Worm (Caenorhabditis elegans) whole organism, L3 larva: ENCODE results near the gene mpk-1.

ENCODE experiments used
- R02D3.7 ChIP-seq: fragments of 150-350 bp; optimal IDR thresholded peaks from 2 replicates; lab custom pipeline; 2014; ENCODE audit warnings: missing biosample characterization, missing genetic modification characterization
- ZK546.5 ChIP-seq: sonication (generic microtip); optimal IDR thresholded peaks from 2 replicates; lab custom pipeline; 2017; ENCODE audit warnings: missing biosample characterization, missing genetic modification characterization
- aly-2 ChIP-seq: fragments of 150-350 bp; optimal IDR thresholded peaks from 2 replicates; lab custom pipeline; 2014; ENCODE audit warnings: missing biosample characterization, missing genetic modification characterization
- ceh-16 ChIP-seq: sonication (generic microtip); optimal IDR thresholded peaks from 2 replicates; lab custom pipeline; 2017; ENCODE audit warnings: missing biosample characterization, missing genetic modification characterization
- ceh-28 ChIP-seq: fragments of 150-350 bp; optimal IDR thresholded peaks from 2 replicates; lab custom pipeline; 2014; ENCODE audit warnings: missing biosample characterization, missing genetic modification reagents, missing genetic modification characterization
- ceh-82 ChIP-seq: fragments of 150-350 bp; optimal IDR thresholded peaks from 2 replicates; lab custom pipeline; 2014; ENCODE audit warnings: missing biosample characterization, missing genetic modification characterization
- ceh-9 ChIP-seq: sonication (generic microtip); optimal IDR thresholded peaks from 2 replicates; lab custom pipeline; 2018; ENCODE audit warnings: missing biosample characterization, missing genetic modification characterization
- daf-12 ChIP-seq: fragments of 150-350 bp; optimal IDR thresholded peaks from 2 replicates; lab custom pipeline; 2014; ENCODE audit warnings: missing biosample characterization, missing genetic modification reagents, missing genetic modification characterization
- egl-27 ChIP-seq: sonication (generic microtip); optimal IDR thresholded peaks from 4 replicates; lab custom pipeline; 2017; ENCODE audit warnings: missing biosample characterization, missing genetic modification reagents, missing genetic modification characterization
- egl-5 ChIP-seq: fragments of 150-350 bp; optimal IDR thresholded peaks from 2 replicates; lab custom pipeline; 2017; ENCODE audit warnings: missing biosample characterization, missing genetic modification reagents, missing genetic modification characterization, inconsistent platforms
- elt-1 ChIP-seq: fragments of 150-350 bp; optimal IDR thresholded peaks from 2 replicates; lab custom pipeline; 2014; ENCODE audit warnings: missing biosample characterization, missing genetic modification characterization
- elt-2 ChIP-seq: sonication (generic microtip); optimal IDR thresholded peaks from 2 replicates; lab custom pipeline; 2016; ENCODE audit warnings: missing genetic modification reagents, mild to moderate bottlenecking, missing genetic modification characterization, missing compliant biosample characterization
- elt-3 ChIP-seq, 3 experiments: fragments of 150-350 bp in 1 of 3; sonication (generic microtip) in 2 of 3; optimal IDR thresholded peaks; 2 replicates in 2 of 3; 4 replicates in 1 of 3; lab custom pipeline; 2014 to 2017; ENCODE audit warnings: missing biosample characterization in 3 of 3, missing genetic modification characterization in 3 of 3
- fkh-2 ChIP-seq: fragments of 150-350 bp; optimal IDR thresholded peaks from 2 replicates; lab custom pipeline; 2014; ENCODE audit warnings: missing biosample characterization, missing genetic modification reagents, missing genetic modification characterization
- fos-1 ChIP-seq: fragments of 150-350 bp; optimal IDR thresholded peaks from 2 replicates; lab custom pipeline; 2014; ENCODE audit warnings: missing biosample characterization, missing genetic modification characterization
- hmg-11 ChIP-seq: sonication (generic microtip); optimal IDR thresholded peaks from 2 replicates; lab custom pipeline; 2016; ENCODE audit warnings: missing genetic modification characterization, missing compliant biosample characterization
- jun-1 ChIP-seq: fragments of 150-350 bp; optimal IDR thresholded peaks from 2 replicates; lab custom pipeline; 2014; ENCODE audit warnings: missing biosample characterization, missing genetic modification reagents, missing genetic modification characterization
- lin-15B ChIP-seq: fragments of 150-350 bp; optimal IDR thresholded peaks from 2 replicates; lab custom pipeline; 2014; ENCODE audit warnings: missing biosample characterization, missing genetic modification characterization
- lin-39 ChIP-seq: fragments of 150-350 bp; optimal IDR thresholded peaks from 2 replicates; lab custom pipeline; 2018; ENCODE audit warnings: missing biosample characterization, missing genetic modification reagents, missing genetic modification characterization
- lsy-12 ChIP-seq: sonication (generic microtip); optimal IDR thresholded peaks from 2 replicates; lab custom pipeline; 2016; ENCODE audit warnings: mild to moderate bottlenecking, missing genetic modification characterization, missing compliant biosample characterization
- mdl-1 ChIP-seq: fragments of 150-350 bp; optimal IDR thresholded peaks from 2 replicates; lab custom pipeline; 2014; ENCODE audit warnings: missing biosample characterization, missing genetic modification characterization
- mml-1 ChIP-seq: fragments of 150-350 bp; sonication (generic microtip); optimal IDR thresholded peaks from 3 replicates; lab custom pipeline; 2014; ENCODE audit warnings: missing biosample characterization, missing genetic modification characterization
- nfya-1 ChIP-seq: sonication (generic microtip); optimal IDR thresholded peaks from 2 replicates; lab custom pipeline; 2017; ENCODE audit warnings: missing genetic modification characterization, mild to moderate bottlenecking, missing compliant biosample characterization, antibody characterized with exemption, moderate library complexity; ENCODE audit not compliant: insufficient read depth
- nhr-11 ChIP-seq: fragments of 150-350 bp; optimal IDR thresholded peaks from 2 replicates; lab custom pipeline; 2014; ENCODE audit warnings: missing biosample characterization, missing genetic modification characterization
- nhr-23 ChIP-seq: fragments of 150-350 bp; optimal IDR thresholded peaks from 2 replicates; lab custom pipeline; 2014; ENCODE audit warnings: missing biosample characterization, missing genetic modification reagents, missing genetic modification characterization
- nhr-25 ChIP-seq: sonication (generic microtip); optimal IDR thresholded peaks from 2 replicates; lab custom pipeline; 2017; ENCODE audit warnings: missing biosample characterization, missing genetic modification characterization
- nhr-43 ChIP-seq: sonication (generic microtip); optimal IDR thresholded peaks from 2 replicates; lab custom pipeline; 2016; ENCODE audit warnings: mild to moderate bottlenecking, missing genetic modification characterization, missing compliant biosample characterization; ENCODE audit not compliant: poor library complexity, severe bottlenecking
- nhr-76 ChIP-seq: fragments of 150-350 bp; sonication (generic microtip); optimal IDR thresholded peaks from 5 replicates; lab custom pipeline; 2014; ENCODE audit warnings: missing biosample characterization, missing genetic modification characterization
- nhr-77 ChIP-seq: fragments of 150-350 bp; optimal IDR thresholded peaks from 2 replicates; lab custom pipeline; 2014; ENCODE audit warnings: missing biosample characterization, missing genetic modification characterization
- pha-4 ChIP-seq: fragments of 150-350 bp; optimal IDR thresholded peaks from 2 replicates; lab custom pipeline; 2014; ENCODE audit warnings: missing biosample characterization, missing genetic modification reagents, missing genetic modification characterization
- pqm-1 ChIP-seq: fragments of 150-350 bp; optimal IDR thresholded peaks from 2 replicates; lab custom pipeline; 2017; ENCODE audit warnings: missing biosample characterization, missing genetic modification characterization, inconsistent platforms
- sea-2 ChIP-seq: fragments of 150-350 bp; sonication (generic microtip); optimal IDR thresholded peaks from 4 replicates; lab custom pipeline; 2014; ENCODE audit warnings: missing biosample characterization, missing genetic modification reagents, missing genetic modification characterization
- skn-1 ChIP-seq: fragments of 150-350 bp; optimal IDR thresholded peaks from 2 replicates; lab custom pipeline; 2014; ENCODE audit warnings: missing biosample characterization, missing genetic modification characterization
- snpc-4 ChIP-seq: fragments of 150-350 bp; optimal IDR thresholded peaks from 2 replicates; lab custom pipeline; 2014; ENCODE audit warnings: missing biosample characterization, missing genetic modification characterization
- tbx-2 ChIP-seq: sonication (generic microtip); optimal IDR thresholded peaks from 2 replicates; lab custom pipeline; 2016; ENCODE audit warnings: mild to moderate bottlenecking, missing genetic modification characterization, missing compliant biosample characterization
- unc-39 ChIP-seq: sonication (generic microtip); optimal IDR thresholded peaks from 4 replicates; lab custom pipeline; 2017; ENCODE audit warnings: missing biosample characterization, missing genetic modification characterization
- unc-62 ChIP-seq: fragments of 150-350 bp; sonication (generic microtip); optimal IDR thresholded peaks from 4 replicates; lab custom pipeline; 2014; ENCODE audit warnings: missing biosample characterization, missing genetic modification reagents, missing genetic modification characterization
- zag-1 ChIP-seq: fragments of 150-350 bp; optimal IDR thresholded peaks from 2 replicates; lab custom pipeline; 2014; ENCODE audit warnings: missing biosample characterization, missing genetic modification characterization
- ztf-11 ChIP-seq: fragments of 150-350 bp; optimal IDR thresholded peaks from 2 replicates; lab custom pipeline; 2014; ENCODE audit warnings: missing biosample characterization, missing genetic modification characterization
- ztf-4 ChIP-seq: fragments of 150-350 bp; optimal IDR thresholded peaks from 2 replicates; lab custom pipeline; 2014; ENCODE audit warnings: missing biosample characterization, missing genetic modification characterization

The mpk-1 gene

DNA sequence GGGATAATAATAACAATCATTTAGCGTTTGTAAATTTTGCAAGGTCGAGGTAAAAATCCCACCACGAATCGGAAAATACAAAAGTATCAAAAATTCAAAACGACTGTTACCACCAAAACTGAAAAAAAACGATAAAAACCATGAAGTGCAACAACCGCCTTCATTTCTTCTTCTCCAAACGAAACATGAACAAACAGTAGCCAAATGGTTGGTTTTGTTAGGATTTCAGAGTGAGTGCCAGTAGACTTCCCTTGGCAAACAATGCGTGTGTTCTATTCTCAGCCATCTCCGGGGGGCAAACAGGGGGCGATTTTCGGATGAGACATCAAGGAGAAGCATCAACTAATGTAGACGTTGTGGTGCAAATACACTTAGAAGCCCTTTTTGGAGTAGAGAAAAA is 3.2 kb downstream of the mpk-1 start:
- TF ChIP-seq hmg-11 (tag; lab: Kevin White, UChicago) (peak; percentile 5), mml-1 (tag; lab: Kevin White, UChicago) (no peak)

DNA sequence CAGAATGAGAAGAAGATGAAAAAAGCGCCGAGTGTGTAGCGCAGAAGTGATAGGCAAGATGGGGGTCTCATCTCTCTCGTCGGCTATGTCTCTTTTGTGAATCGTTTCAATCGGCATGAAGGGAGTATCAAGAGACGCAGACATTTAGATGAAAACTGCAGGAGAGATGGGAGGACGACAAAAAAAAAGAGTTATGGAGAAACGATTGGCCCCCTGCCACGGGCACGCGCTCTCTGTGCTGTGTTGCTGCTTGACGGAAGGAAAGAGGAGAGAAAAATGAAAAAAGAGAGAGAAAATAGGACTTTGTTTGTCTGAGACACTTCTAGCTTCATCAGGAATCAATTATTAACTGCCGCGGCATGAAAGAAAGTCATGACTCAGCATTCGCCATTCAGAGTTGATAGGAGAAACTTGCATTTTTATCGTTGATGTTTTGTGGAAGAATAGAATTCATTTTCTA is 4.2 kb downstream of the mpk-1 start:
- peak; percentile 26 for TF ChIP-seq nhr-23 (tag; lab: Kevin White, UChicago)
- TF ChIP-seq nhr-11: peak; percentile 88
- TF ChIP-seq nhr-77 (tag; lab: Kevin White, UChicago): no peak
- TF ChIP-seq ceh-28 (tag; lab: Kevin White, UChicago): peak; percentile 27
- TF ChIP-seq nfya-1: peak; percentile 95
- TF ChIP-seq fos-1 (tag; lab: Kevin White, UChicago): peak; percentile 45
- peak; percentile 76 for TF ChIP-seq egl-27 (tag; lab: Kevin White, UChicago)
- no peak for TF ChIP-seq ztf-4
- TF ChIP-seq fkh-2 (tag; lab: Kevin White, UChicago): peak; percentile 41
- no peak for TF ChIP-seq ztf-11 (tag; lab: Kevin White, UChicago)
- peak; percentile 62 for TF ChIP-seq pqm-1 (tag; lab: Kevin White, UChicago)
- peak; percentile 38 for TF ChIP-seq sea-2 (GFP tag; lab: Kevin White, UChicago)
- peak; percentile 2 for TF ChIP-seq lsy-12 (tag; lab: Kevin White, UChicago)
- peak; percentile 81 for TF ChIP-seq mdl-1
- TF ChIP-seq unc-39 (tag; lab: Kevin White, UChicago): peak; percentile 14
- TF ChIP-seq elt-1 (tag; lab: Kevin White, UChicago): peak; percentile 48
- peak; percentile 28 for TF ChIP-seq ceh-82 (tag; lab: Kevin White, UChicago)
- TF ChIP-seq lin-39 (tag; lab: Kevin White, UChicago): peak; percentile 95
- TF ChIP-seq jun-1: peak; percentile 93
- peak; percentile 11 for TF ChIP-seq snpc-4 (tag; lab: Kevin White, UChicago)
- TF ChIP-seq zag-1 (tag; lab: Kevin White, UChicago): peak; percentile 56
- TF ChIP-seq daf-12 (tag; lab: Kevin White, UChicago): no peak
- peak; percentile 86 for TF ChIP-seq elt-2
- peak; percentile 81 for TF ChIP-seq pha-4
- TF ChIP-seq nhr-76 (tag; lab: Kevin White, UChicago): no peak
- TF ChIP-seq nhr-43 (tag; lab: Kevin White, UChicago): peak; percentile 51
- peak; percentile 20 for TF ChIP-seq nhr-25 (tag; lab: Kevin White, UChicago)
- TF ChIP-seq ceh-16 (tag; lab: Kevin White, UChicago): no peak
- no peak for TF ChIP-seq elt-3 (tag; optimal IDR thresholded peaks at IDR 0.05; lab: Kevin White, UChicago)
- no peak for TF ChIP-seq ZK546.5 (tag; lab: Kevin White, UChicago)
- no peak for TF ChIP-seq ceh-9 (tag; lab: Kevin White, UChicago)
- peak; percentile 74 for TF ChIP-seq skn-1 (tag; lab: Kevin White, UChicago)
- no peak for TF ChIP-seq aly-2 (tag; lab: Kevin White, UChicago)
- TF ChIP-seq R02D3.7: peak; percentile 35
- TF ChIP-seq egl-5 (tag; lab: Kevin White, UChicago): peak; percentile 95
- peak; percentile 58 for TF ChIP-seq lin-15B (tag; lab: Kevin White, UChicago)
- peak; percentile 92 for TF ChIP-seq hmg-11 (tag; lab: Kevin White, UChicago)
- peak; percentile 49 for TF ChIP-seq unc-62 (GFP tag; lab: Kevin White, UChicago)
- TF ChIP-seq tbx-2 (tag; lab: Kevin White, UChicago): peak; percentile 71

DNA sequence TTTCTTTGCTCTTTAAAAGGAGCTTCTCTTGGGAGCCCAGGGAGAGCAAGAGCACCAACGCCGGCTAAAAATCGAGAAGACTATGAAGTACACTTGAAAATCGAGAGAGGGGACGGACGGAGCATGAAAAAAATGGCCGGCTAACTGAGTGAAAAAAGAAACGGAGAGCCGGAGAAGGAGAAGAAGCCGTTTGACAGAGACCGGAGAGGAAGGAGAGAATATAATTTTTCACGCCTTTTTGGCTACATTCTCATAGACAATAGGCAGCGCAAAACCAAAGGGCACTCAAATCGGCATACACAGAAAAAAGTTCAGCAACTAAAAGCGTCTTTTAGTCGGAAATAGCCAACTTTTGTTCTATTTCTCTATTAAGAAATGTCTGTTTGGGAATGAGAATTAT is 6.4 kb downstream of the mpk-1 start:
- no peak for TF ChIP-seq elt-3 (tag; optimal IDR thresholded peaks at IDR 0.05; lab: Kevin White, UChicago)
- TF ChIP-seq nfya-1: peak; percentile 30
- TF ChIP-seq lin-39 (tag; lab: Kevin White, UChicago): no peak
- TF ChIP-seq ztf-11 (tag; lab: Kevin White, UChicago): no peak
- TF ChIP-seq mdl-1: no peak
- no peak for TF ChIP-seq lin-15B (tag; lab: Kevin White, UChicago)
- TF ChIP-seq nhr-77 (tag; lab: Kevin White, UChicago): no peak
- TF ChIP-seq, all 47 proteins: peak for 1
